Fruit fly (Drosophila melanogaster) whole organism, adult: ENCODE results near the gene fal.

Experiments
- CG5204 ChIP-seq: fragments of 200-800 bp; sonication (Bioruptor generic); optimal IDR thresholded peaks from 2 replicates; lab custom pipeline; 2016; ENCODE audit warnings: missing biosample characterization, missing genetic modification characterization
- bab1 ChIP-seq: fragments of 200-800 bp; sonication (Bioruptor generic); optimal IDR thresholded peaks from 3 replicates; lab custom pipeline; 2019; ENCODE audit warnings: missing biosample characterization, mild to moderate bottlenecking, missing genetic modification characterization, moderate library complexity
- cnc ChIP-seq, 2 experiments: fragments of >200 bp; optimal IDR thresholded peaks; 2 replicates each; lab custom pipeline; 2017
- tj ChIP-seq: fragments of 200-800 bp; sonication (Bioruptor generic); optimal IDR thresholded peaks from 3 replicates; lab custom pipeline; 2017; ENCODE audit warnings: missing biosample characterization, mild to moderate bottlenecking, missing genetic modification characterization, moderate library complexity
- toe ChIP-seq: fragments of 200-800 bp; sonication (Bioruptor generic); optimal IDR thresholded peaks from 2 replicates; lab custom pipeline; 2016; ENCODE audit warnings: missing biosample characterization, missing genetic modification characterization

DNA sequence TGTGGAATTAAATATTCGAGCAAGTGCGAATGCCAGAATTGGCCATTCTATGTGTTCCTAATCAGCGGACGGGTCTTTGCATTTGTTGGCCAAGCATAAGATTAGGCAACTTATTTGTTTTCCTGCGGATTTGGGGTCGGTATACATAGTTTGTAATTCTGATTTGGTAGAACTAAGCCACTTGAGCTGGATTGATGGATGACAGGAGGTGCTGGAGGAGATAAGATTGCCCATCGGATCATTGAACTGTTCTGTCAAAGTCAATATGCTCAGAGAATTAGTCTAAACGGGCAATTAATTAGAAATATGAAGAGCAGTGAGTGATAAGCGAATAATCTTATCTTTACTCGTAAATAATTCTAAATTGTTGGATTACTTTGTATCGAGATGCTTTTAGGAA, 5.0 kb upstream of the fal start:
- TF ChIP-seq bab1 (GFP tag; lab: Kevin White, UChicago) (no peak), tj (no peak), CG5204 (GFP tag; lab: Kevin White, UChicago) (no peak), toe (GFP tag; lab: Kevin White, UChicago) (no peak), cnc (optimal IDR thresholded peaks at IDR 0.05; lab: Kevin White, UChicago) (no peak)
